Worm (Caenorhabditis elegans) whole organism, early embryonic: Measurements from ENCODE around the gene sqst-5.

ENCODE experiments used
- B0310.2 ChIP-seq: sonication (generic microtip); optimal IDR thresholded peaks from 2 replicates; lab custom pipeline; 2016; ENCODE audit warnings: mild to moderate bottlenecking, missing genetic modification characterization, missing compliant biosample characterization
- F13C5.2 ChIP-seq: sonication (generic microtip); optimal IDR thresholded peaks from 2 replicates; lab custom pipeline; 2017; ENCODE audit warnings: mild to moderate bottlenecking, missing genetic modification characterization, inconsistent platforms, missing compliant biosample characterization
- aly-1 ChIP-seq: sonication (generic microtip); optimal IDR thresholded peaks from 2 replicates; lab custom pipeline; 2016; ENCODE audit warnings: missing genetic modification characterization, missing compliant biosample characterization
- ama-1 ChIP-seq: fragments of 150-350 bp; optimal IDR thresholded peaks from 2 replicates; lab custom pipeline; 2014
- ceh-13 ChIP-seq: fragments of 200-800 bp; sonication (Bioruptor generic); optimal IDR thresholded peaks from 2 replicates; lab custom pipeline; 2018; ENCODE audit warnings: mild to moderate bottlenecking, missing genetic modification characterization, missing compliant biosample characterization
- ceh-36 ChIP-seq: sonication (generic microtip); optimal IDR thresholded peaks from 2 replicates; lab custom pipeline; 2016; ENCODE audit warnings: missing genetic modification characterization, inconsistent platforms, missing compliant biosample characterization
- ets-7 ChIP-seq: sonication (generic microtip); optimal IDR thresholded peaks from 2 replicates; lab custom pipeline; 2016; ENCODE audit warnings: missing genotype, missing genetic modification characterization, missing compliant biosample characterization
- flt-1 ChIP-seq: fragments of 200-800 bp; sonication (Bioruptor generic); IDR thresholded peaks from 2 replicates; pipeline ENCODE4 v1.3.6; 2022; ENCODE audit warnings: missing genetic modification characterization, missing compliant biosample characterization
- hmbx-1 ChIP-seq: sonication (generic microtip); optimal IDR thresholded peaks from 2 replicates; lab custom pipeline; 2016; ENCODE audit warnings: mild to moderate bottlenecking, missing genetic modification characterization, missing compliant biosample characterization
- hmg-4 ChIP-seq: fragments of 200-800 bp; sonication (Bioruptor generic); optimal IDR thresholded peaks from 2 replicates; lab custom pipeline; 2018; ENCODE audit warnings: mild to moderate bottlenecking, missing genetic modification characterization, missing compliant biosample characterization
- hnd-1 ChIP-seq: sonication (generic microtip); optimal IDR thresholded peaks from 2 replicates; lab custom pipeline; 2016; ENCODE audit warnings: missing genetic modification characterization, missing compliant biosample characterization
- pes-1 ChIP-seq: fragments of 200-800 bp; sonication (Bioruptor generic); IDR thresholded peaks from 2 replicates; pipeline ENCODE4 v1.3.6; 2022; ENCODE audit warnings: missing genetic modification reagents, missing genetic modification characterization, missing compliant biosample characterization
- scrt-1 ChIP-seq: fragments of 200-800 bp; sonication (Bioruptor generic); IDR thresholded peaks from 2 replicates; pipeline ENCODE4 v1.3.6; 2022; ENCODE audit warnings: missing genetic modification characterization, missing compliant biosample characterization
- sea-1 ChIP-seq: fragments of 200-800 bp; sonication (Bioruptor generic); conservative IDR thresholded peaks from 2 replicates; pipeline ENCODE4 v1.3.6; 2022; ENCODE audit warnings: missing genetic modification characterization, missing compliant biosample characterization
- tbx-11 ChIP-seq: fragments of 200-800 bp; sonication (Bioruptor generic); IDR thresholded peaks from 2 replicates; pipeline ENCODE4 v1.3.6; 2022; ENCODE audit warnings: missing genetic modification characterization, missing compliant biosample characterization
- tbx-37 ChIP-seq: fragments of 200-800 bp; sonication (Bioruptor generic); conservative IDR thresholded peaks from 2 replicates; pipeline ENCODE4 v1.3.6; 2022; ENCODE audit warnings: missing genetic modification reagents, missing genetic modification characterization, missing compliant biosample characterization
- tra-4 ChIP-seq: sonication (generic microtip); optimal IDR thresholded peaks from 2 replicates; lab custom pipeline; 2017; ENCODE audit warnings: missing genetic modification characterization, missing compliant biosample characterization

sqst-5 gene

ce11 chrIII:147570-148076 lies at the start of gene sqst-5:
Gene sqst-5, minus strand, starts transcription at chrIII:147620.
- TF ChIP-seq hnd-1 (tag; lab: Kevin White, UChicago) = no peak
- no peak for TF ChIP-seq scrt-1 (GFP tag; lab: Robert Waterston, UW)
- TF ChIP-seq aly-1 (tag; lab: Kevin White, UChicago) = no peak
- no peak for TF ChIP-seq hmg-4 (GFP tag; lab: Kevin White, UChicago)
- TF ChIP-seq ama-1 (lab: Kevin White, UChicago) = no peak
- no peak for TF ChIP-seq ets-7 (tag; lab: Kevin White, UChicago)
- TF ChIP-seq pes-1 (GFP tag; lab: Robert Waterston, UW) = no peak
- TF ChIP-seq B0310.2 (tag; lab: Kevin White, UChicago) = no peak
- no peak for TF ChIP-seq F13C5.2 (tag; lab: Kevin White, UChicago)
- no peak for TF ChIP-seq sea-1 (GFP tag; lab: Robert Waterston, UW)
- TF ChIP-seq ceh-36 (tag; lab: Kevin White, UChicago) = no peak
- no peak for TF ChIP-seq tbx-11
- TF ChIP-seq ceh-13 = no peak
- TF ChIP-seq tra-4 = no peak
- no peak for TF ChIP-seq tbx-37
- no peak for TF ChIP-seq hmbx-1 (tag; lab: Kevin White, UChicago)

ce11 chrIII:194160-194559 lies 46.7 kb upstream of the sqst-5 start, which contains the start of gene F40G9.17:
Gene F40G9.17, plus strand, starts transcription at chrIII:194460.
- TF ChIP-seq B0310.2 (tag; lab: Kevin White, UChicago) (no peak), flt-1 (GFP tag; lab: Robert Waterston, UW) (no peak), tra-4 (no peak), ceh-13 (no peak), pes-1 (GFP tag; lab: Robert Waterston, UW) (no peak), F13C5.2 (tag; lab: Kevin White, UChicago) (no peak), hmg-4 (GFP tag; lab: Kevin White, UChicago) (no peak), tbx-37 (no peak), ama-1 (lab: Kevin White, UChicago) (no peak), ets-7 (tag; lab: Kevin White, UChicago) (no peak), scrt-1 (GFP tag; lab: Robert Waterston, UW) (no peak), hmbx-1 (tag; lab: Kevin White, UChicago) (no peak), hnd-1 (tag; lab: Kevin White, UChicago) (no peak), tbx-11 (no peak), aly-1 (tag; lab: Kevin White, UChicago) (no peak), sea-1 (GFP tag; lab: Robert Waterston, UW) (no peak), ceh-36 (tag; lab: Kevin White, UChicago) (no peak)

- TF ChIP-seq hmbx-1 (tag; lab: Kevin White, UChicago) (no peak), B0310.2 (tag; lab: Kevin White, UChicago) (no peak), ets-7 (tag; lab: Kevin White, UChicago) (no peak), tbx-37 (no peak)
Observed at ce11 chrIII:191803-192202, 44.4 kb upstream of the sqst-5 start, which contains the start of gene sec-20. Gene sec-20, plus strand, starts transcription at chrIII:192103.

ce11 chrIII:190686-191085 lies 43.3 kb upstream of the sqst-5 start, which contains the start of gene cox-17:
Gene cox-17, plus strand, starts transcription at chrIII:190986.
- TF ChIP-seq hmg-4 (GFP tag; lab: Kevin White, UChicago) = no peak
- no peak for TF ChIP-seq tra-4
- TF ChIP-seq hmbx-1 (tag; lab: Kevin White, UChicago) = no peak
- TF ChIP-seq ceh-36 (tag; lab: Kevin White, UChicago) = no peak

- TF ChIP-seq F13C5.2 (tag; lab: Kevin White, UChicago) = no peak
- TF ChIP-seq hmbx-1 (tag; lab: Kevin White, UChicago) = no peak
- TF ChIP-seq tbx-11 = no peak
- TF ChIP-seq flt-1 (GFP tag; lab: Robert Waterston, UW) = no peak
- TF ChIP-seq ceh-36 (tag; lab: Kevin White, UChicago) = no peak
- no peak for TF ChIP-seq ets-7 (tag; lab: Kevin White, UChicago)
- no peak for TF ChIP-seq ama-1 (lab: Kevin White, UChicago)
- no peak for TF ChIP-seq B0310.2 (tag; lab: Kevin White, UChicago)
- TF ChIP-seq hnd-1 (tag; lab: Kevin White, UChicago) = no peak
- no peak for TF ChIP-seq tra-4
- no peak for TF ChIP-seq sea-1 (GFP tag; lab: Robert Waterston, UW)
- no peak for TF ChIP-seq hmg-4 (GFP tag; lab: Kevin White, UChicago)
- no peak for TF ChIP-seq tbx-37
- no peak for TF ChIP-seq scrt-1 (GFP tag; lab: Robert Waterston, UW)
- TF ChIP-seq aly-1 (tag; lab: Kevin White, UChicago) = no peak
Observed at ce11 chrIII:189280-189679, 41.9 kb upstream of the sqst-5 start.

ce11 chrIII:188426-188888 lies 41.0 kb upstream of the sqst-5 start, which contains the start of gene ubc-20:
Gene ubc-20, plus strand, starts transcription at chrIII:188838.
- TF ChIP-seq ceh-13 (no peak), aly-1 (tag; lab: Kevin White, UChicago) (no peak), ama-1 (lab: Kevin White, UChicago) (no peak), ets-7 (tag; lab: Kevin White, UChicago) (no peak), tra-4 (no peak), F13C5.2 (tag; lab: Kevin White, UChicago) (no peak), hmg-4 (GFP tag; lab: Kevin White, UChicago) (no peak), pes-1 (GFP tag; lab: Robert Waterston, UW) (no peak)

ce11 chrIII:187829-188228 lies 40.4 kb upstream of the sqst-5 start, which contains the start of gene mxl-2:
Gene mxl-2, minus strand, starts transcription at chrIII:188131.
- TF ChIP-seq scrt-1 (GFP tag; lab: Robert Waterston, UW) (no peak), tbx-11 (no peak), F13C5.2 (tag; lab: Kevin White, UChicago) (no peak), sea-1 (GFP tag; lab: Robert Waterston, UW) (no peak), aly-1 (tag; lab: Kevin White, UChicago) (no peak), pes-1 (GFP tag; lab: Robert Waterston, UW) (no peak), ceh-13 (no peak), hmg-4 (GFP tag; lab: Kevin White, UChicago) (no peak)
